Worm (Caenorhabditis elegans) whole organism, young adult: Measurements from ENCODE around the gene srg-51.

Experiments
- B0019.2 ChIP-seq: fragments of 200-800 bp; sonication (Bioruptor generic); conservative IDR thresholded peaks from 2 replicates; pipeline ENCODE4 v1.3.6; 2022; ENCODE audit warnings: missing genetic modification reagents, missing genetic modification characterization, missing compliant biosample characterization
- ekl-4 ChIP-seq: fragments of 200-800 bp; sonication (Bioruptor generic); IDR thresholded peaks from 2 replicates; pipeline ENCODE4 v1.3.6; 2022; ENCODE audit warnings: missing genetic modification reagents, missing genetic modification characterization, missing compliant biosample characterization
- fkh-3 ChIP-seq: sonication (generic microtip); optimal IDR thresholded peaks from 2 replicates; lab custom pipeline; 2016; ENCODE audit warnings: mild to moderate bottlenecking, missing genetic modification characterization, missing compliant biosample characterization
- madf-6 ChIP-seq: fragments of 200-800 bp; sonication (Bioruptor generic); IDR thresholded peaks from 2 replicates; pipeline ENCODE4 v1.3.6; 2022; ENCODE audit warnings: missing genetic modification reagents, missing genetic modification characterization, missing compliant biosample characterization
- pha-4 ChIP-seq: fragments of 150-350 bp; sonication (generic microtip); optimal IDR thresholded peaks from 2 replicates; lab custom pipeline; 2014; ENCODE audit warnings: missing biosample characterization, missing genetic modification reagents, missing genetic modification characterization
- unc-62 ChIP-seq: fragments of 150-350 bp; optimal IDR thresholded peaks from 2 replicates; lab custom pipeline; 2014; ENCODE audit warnings: missing biosample characterization, missing genetic modification reagents, missing genetic modification characterization
- zim-3 ChIP-seq: sonication (generic microtip); optimal IDR thresholded peaks from 2 replicates; lab custom pipeline; 2017; ENCODE audit warnings: mild to moderate bottlenecking, missing genetic modification characterization, moderate library complexity, missing compliant biosample characterization

DNA sequence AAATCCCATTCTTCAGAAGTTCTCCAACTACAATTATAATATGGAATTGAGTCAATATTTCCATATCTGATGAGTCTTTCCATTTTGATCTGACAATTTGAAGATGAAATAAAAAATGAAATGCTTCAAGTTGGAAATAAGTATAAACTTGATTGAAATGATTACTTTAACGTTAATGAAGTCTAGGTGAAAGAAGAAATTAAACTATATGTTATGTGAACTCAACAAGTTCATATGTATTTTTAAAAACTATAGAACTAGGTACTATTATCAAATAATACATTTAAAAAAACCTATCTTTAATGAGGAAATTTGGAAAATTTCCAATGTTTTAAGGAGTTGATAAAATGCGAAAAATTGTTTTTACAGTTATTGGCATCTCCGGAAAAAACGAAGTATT is 42.4 kb downstream of the srg-51 start, which contains the start of gene srt-49:
- TF ChIP-seq fkh-3 (tag; lab: Kevin White, UChicago) = no peak
- no peak for TF ChIP-seq ekl-4
- TF ChIP-seq pha-4 (tag; lab: Kevin White, UChicago) = no peak
- TF ChIP-seq unc-62 (GFP tag; lab: Kevin White, UChicago) = no peak
- no peak for TF ChIP-seq madf-6 (GFP tag; lab: Robert Waterston, UW)
- no peak for TF ChIP-seq B0019.2 (GFP tag; lab: Robert Waterston, UW)
- no peak for TF ChIP-seq zim-3 (tag; lab: Kevin White, UChicago)
